Worm (Caenorhabditis elegans) whole organism, late embryonic: ENCODE results near the gene T28H11.7.

Experiments used
- ceh-2 ChIP-seq: sonication (generic microtip); optimal IDR thresholded peaks from 2 replicates; lab custom pipeline; 2016; ENCODE audit warnings: missing genotype, missing genetic modification characterization, missing compliant biosample characterization
- dmd-4 ChIP-seq: sonication (generic microtip); optimal IDR thresholded peaks from 2 replicates; lab custom pipeline; 2016; ENCODE audit warnings: borderline replicate concordance, missing genetic modification characterization, missing compliant biosample characterization
- elt-4 ChIP-seq: sonication (generic microtip); optimal IDR thresholded peaks from 2 replicates; lab custom pipeline; 2016; ENCODE audit warnings: missing genetic modification characterization, missing compliant biosample characterization
- nhr-11 ChIP-seq: fragments of 150-350 bp; optimal IDR thresholded peaks from 2 replicates; lab custom pipeline; 2014; ENCODE audit warnings: missing biosample characterization, missing genetic modification characterization
- pax-1 ChIP-seq: fragments of 150-350 bp; optimal IDR thresholded peaks from 2 replicates; lab custom pipeline; 2014; ENCODE audit warnings: missing biosample characterization, missing genetic modification characterization
- pha-4 ChIP-seq: fragments of 150-350 bp; optimal IDR thresholded peaks from 2 replicates; lab custom pipeline; 2018; ENCODE audit warnings: missing biosample characterization, missing genetic modification reagents, missing genetic modification characterization
- ref-2 ChIP-seq: sonication (generic microtip); optimal IDR thresholded peaks from 2 replicates; lab custom pipeline; 2016; ENCODE audit warnings: missing genetic modification characterization, missing compliant biosample characterization

DNA sequence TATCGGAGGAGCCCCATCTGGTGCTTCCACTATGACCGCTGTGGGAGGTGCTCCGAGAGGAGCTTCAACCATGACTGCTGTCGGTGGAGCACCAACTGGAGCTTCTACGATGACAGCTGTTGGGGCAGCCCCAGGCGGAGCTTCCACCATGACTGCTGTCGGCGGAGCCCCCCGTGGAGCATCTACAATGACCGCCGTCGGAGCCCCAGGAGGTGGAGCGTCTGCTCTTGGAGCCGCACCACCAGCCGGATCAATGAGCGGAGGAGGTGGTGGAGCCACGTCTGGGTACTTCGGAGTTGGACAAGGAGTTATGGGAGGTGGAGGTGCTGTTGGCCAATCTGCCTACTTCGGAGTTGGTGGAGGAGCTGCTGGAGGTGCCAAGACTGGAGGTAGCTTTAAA, 20.0 kb downstream of the T28H11.7 start:
- no peak for TF ChIP-seq dmd-4
- no peak for TF ChIP-seq ceh-2 (tag; lab: Kevin White, UChicago)
- TF ChIP-seq elt-4 = no peak
- peak; percentile 4 for TF ChIP-seq ref-2 (tag; lab: Kevin White, UChicago)
- TF ChIP-seq pax-1 (tag; lab: Kevin White, UChicago) = no peak
- no peak for TF ChIP-seq pha-4 (tag; lab: Kevin White, UChicago)
- no peak for TF ChIP-seq nhr-11 (tag; lab: Kevin White, UChicago)
